Fruit fly (Drosophila melanogaster) whole organism, prepupa: ENCODE results near the gene CG34297.
A peak's percentile ranks its signal among the peaks of the same experiment; 100 is the strongest.

Source experiments
- Blimp-1 ChIP-seq: fragments of 200-800 bp; sonication (Bioruptor generic); optimal IDR thresholded peaks from 3 replicates; lab custom pipeline; 2017; ENCODE audit warnings: missing biosample characterization, missing genetic modification characterization, mild to moderate bottlenecking, moderate library complexity, missing genetic modification reagents
- CG10631 ChIP-seq: fragments of 200-800 bp; sonication (Bioruptor generic); optimal IDR thresholded peaks from 2 replicates; lab custom pipeline; 2016; ENCODE audit warnings: missing biosample characterization, missing genetic modification characterization
- CG10669 ChIP-seq: fragments of 200-800 bp; sonication (Bioruptor generic); optimal IDR thresholded peaks from 3 replicates; lab custom pipeline; 2018; ENCODE audit warnings: missing biosample characterization, mild to moderate bottlenecking, missing genetic modification characterization, moderate library complexity
- CG11902 ChIP-seq: fragments of 200-800 bp; sonication (Bioruptor generic); optimal IDR thresholded peaks from 3 replicates; lab custom pipeline; 2016; ENCODE audit warnings: missing biosample characterization, missing genetic modification characterization
- CG15336 ChIP-seq: fragments of 200-800 bp; sonication (Bioruptor generic); IDR thresholded peaks from 2 replicates; pipeline ENCODE4 v1.3.6; 2022; ENCODE audit warnings: missing biosample characterization, missing genetic modification characterization
- CG16779 ChIP-seq: fragments of 200-800 bp; sonication (Bioruptor generic); optimal IDR thresholded peaks from 3 replicates; lab custom pipeline; 2017; ENCODE audit warnings: missing biosample characterization, mild to moderate bottlenecking, missing genetic modification characterization
- CG3032 ChIP-seq: fragments of 200-800 bp; optimal IDR thresholded peaks from 2 replicates; lab custom pipeline; 2019; ENCODE audit warnings: missing biosample characterization, mild to moderate bottlenecking, missing genetic modification characterization, moderate library complexity
- CG31627 ChIP-seq: fragments of 200-800 bp; sonication (Bioruptor generic); optimal IDR thresholded peaks from 3 replicates; lab custom pipeline; 2016; ENCODE audit warnings: missing biosample characterization, missing genetic modification characterization
- CG34406 ChIP-seq: fragments of 200-800 bp; sonication (Bioruptor generic); optimal IDR thresholded peaks from 3 replicates; lab custom pipeline; 2016; ENCODE audit warnings: missing biosample characterization, missing genetic modification characterization
- CG3919 ChIP-seq: fragments of 200-800 bp; sonication (Bioruptor generic); optimal IDR thresholded peaks from 3 replicates; lab custom pipeline; 2016; ENCODE audit warnings: missing biosample characterization, missing genetic modification characterization
- CG4318 ChIP-seq: fragments of 200-800 bp; sonication (Bioruptor generic); optimal IDR thresholded peaks from 3 replicates; lab custom pipeline; 2017; ENCODE audit warnings: missing biosample characterization, mild to moderate bottlenecking, missing genetic modification characterization
- CG6276 ChIP-seq: fragments of 200-800 bp; sonication (Bioruptor generic); optimal IDR thresholded peaks from 2 replicates; lab custom pipeline; 2017; ENCODE audit warnings: missing biosample characterization, mild to moderate bottlenecking, missing genetic modification characterization
- CG6792 ChIP-seq: fragments of 200-800 bp; sonication (Bioruptor generic); optimal IDR thresholded peaks from 3 replicates; lab custom pipeline; 2016; ENCODE audit warnings: missing biosample characterization, missing genetic modification characterization
- CG6808 ChIP-seq: fragments of 200-800 bp; sonication (Bioruptor generic); optimal IDR thresholded peaks from 3 replicates; lab custom pipeline; 2017; ENCODE audit warnings: missing biosample characterization, missing genetic modification characterization, mild to moderate bottlenecking, moderate library complexity, missing genetic modification reagents
- CG6854 ChIP-seq: fragments of 200-800 bp; sonication (Bioruptor generic); optimal IDR thresholded peaks from 2 replicates; lab custom pipeline; 2017; ENCODE audit warnings: missing biosample characterization, mild to moderate bottlenecking, missing genetic modification characterization
- CG7368 ChIP-seq: fragments of 200-800 bp; sonication (Bioruptor generic); optimal IDR thresholded peaks from 3 replicates; lab custom pipeline; 2016; ENCODE audit warnings: missing biosample characterization, missing genetic modification characterization
- CG8119 ChIP-seq: fragments of 200-800 bp; sonication (Bioruptor generic); IDR thresholded peaks from 3 replicates; pipeline ENCODE4 v1.3.6; 2022; ENCODE audit warnings: missing biosample characterization, missing genetic modification characterization
- Eip75B ChIP-seq: fragments of 200-800 bp; sonication (Bioruptor generic); optimal IDR thresholded peaks from 3 replicates; lab custom pipeline; 2016; ENCODE audit warnings: missing biosample characterization, missing genetic modification characterization
- Eip78C ChIP-seq: fragments of 200-800 bp; sonication (Bioruptor generic); peaks from one replicate; lab custom pipeline; 2016; ENCODE audit warnings: missing biosample characterization, missing genetic modification characterization
- Ets21C ChIP-seq: fragments of 200-800 bp; sonication (Bioruptor generic); optimal IDR thresholded peaks from 3 replicates; lab custom pipeline; 2016; ENCODE audit warnings: missing biosample characterization, missing genetic modification characterization
- Gug ChIP-seq: fragments of 200-800 bp; sonication (Bioruptor generic); IDR thresholded peaks from 2 replicates; pipeline ENCODE4 v1.3.6; 2022; ENCODE audit warnings: missing biosample characterization, missing genetic modification characterization
- Hr4 ChIP-seq: fragments of 200-800 bp; sonication (Bioruptor generic); optimal IDR thresholded peaks from 3 replicates; lab custom pipeline; 2016; ENCODE audit warnings: missing biosample characterization, missing genetic modification characterization
- Lpt ChIP-seq: fragments of 200-800 bp; sonication (Bioruptor generic); optimal IDR thresholded peaks from 3 replicates; lab custom pipeline; 2016; ENCODE audit warnings: missing biosample characterization, missing genetic modification characterization
- Smox ChIP-seq: fragments of 200-800 bp; sonication (Bioruptor generic); optimal IDR thresholded peaks from 3 replicates; lab custom pipeline; 2016; ENCODE audit warnings: missing biosample characterization, missing genetic modification characterization
- Sox102F ChIP-seq: fragments of 200-800 bp; sonication (Bioruptor generic); optimal IDR thresholded peaks from 2 replicates; lab custom pipeline; 2016; ENCODE audit warnings: missing biosample characterization, mild to moderate bottlenecking, missing genetic modification characterization
- Sox15 ChIP-seq: fragments of 200-800 bp; sonication (Bioruptor generic); optimal IDR thresholded peaks from 3 replicates; lab custom pipeline; 2016; ENCODE audit warnings: missing biosample characterization, missing genetic modification characterization
- achi ChIP-seq: fragments of 200-800 bp; sonication (Bioruptor generic); optimal IDR thresholded peaks from 3 replicates; lab custom pipeline; 2016; ENCODE audit warnings: missing biosample characterization, missing genetic modification characterization
- dac ChIP-seq: fragments of 200-800 bp; sonication (Bioruptor generic); optimal IDR thresholded peaks from 2 replicates; lab custom pipeline; 2017; ENCODE audit warnings: missing biosample characterization, mild to moderate bottlenecking, missing genetic modification characterization
- esn ChIP-seq: fragments of 200-800 bp; sonication (Bioruptor generic); optimal IDR thresholded peaks from 2 replicates; lab custom pipeline; 2016; ENCODE audit warnings: missing biosample characterization, mild to moderate bottlenecking, missing genetic modification characterization, moderate library complexity
- fd59A ChIP-seq: fragments of 200-800 bp; sonication (Bioruptor generic); optimal IDR thresholded peaks from 2 replicates; lab custom pipeline; 2017; ENCODE audit warnings: missing biosample characterization, mild to moderate bottlenecking, missing genetic modification characterization, missing genetic modification reagents
- fkh ChIP-seq: fragments of 200-800 bp; sonication (Bioruptor generic); optimal IDR thresholded peaks from 3 replicates; lab custom pipeline; 2017; ENCODE audit warnings: missing biosample characterization, mild to moderate bottlenecking, missing genetic modification characterization, moderate library complexity
- lz ChIP-seq: fragments of 200-800 bp; sonication (Bioruptor generic); optimal IDR thresholded peaks from 3 replicates; lab custom pipeline; 2016; ENCODE audit warnings: missing biosample characterization, missing genetic modification characterization
- net ChIP-seq: fragments of 200-800 bp; sonication (Bioruptor generic); optimal IDR thresholded peaks from 3 replicates; lab custom pipeline; 2016; ENCODE audit warnings: missing biosample characterization, missing genetic modification characterization
- pdm3 ChIP-seq: fragments of 200-800 bp; sonication (Bioruptor generic); optimal IDR thresholded peaks from 3 replicates; lab custom pipeline; 2016; ENCODE audit warnings: missing biosample characterization, missing genetic modification characterization
- spab ChIP-seq: fragments of 200-800 bp; sonication (Bioruptor generic); optimal IDR thresholded peaks from 2 replicates; lab custom pipeline; 2017; ENCODE audit warnings: missing biosample characterization, mild to moderate bottlenecking, missing genetic modification characterization, missing genetic modification reagents
- svp ChIP-seq: fragments of 200-800 bp; sonication (Bioruptor generic); peaks from one replicate; lab custom pipeline; 2016; ENCODE audit warnings: missing biosample characterization, missing genetic modification characterization
- topi ChIP-seq: fragments of 200-800 bp; sonication (Bioruptor generic); optimal IDR thresholded peaks from 3 replicates; lab custom pipeline; 2016; ENCODE audit warnings: missing biosample characterization, missing genetic modification characterization

The CG34297 gene

DNA sequence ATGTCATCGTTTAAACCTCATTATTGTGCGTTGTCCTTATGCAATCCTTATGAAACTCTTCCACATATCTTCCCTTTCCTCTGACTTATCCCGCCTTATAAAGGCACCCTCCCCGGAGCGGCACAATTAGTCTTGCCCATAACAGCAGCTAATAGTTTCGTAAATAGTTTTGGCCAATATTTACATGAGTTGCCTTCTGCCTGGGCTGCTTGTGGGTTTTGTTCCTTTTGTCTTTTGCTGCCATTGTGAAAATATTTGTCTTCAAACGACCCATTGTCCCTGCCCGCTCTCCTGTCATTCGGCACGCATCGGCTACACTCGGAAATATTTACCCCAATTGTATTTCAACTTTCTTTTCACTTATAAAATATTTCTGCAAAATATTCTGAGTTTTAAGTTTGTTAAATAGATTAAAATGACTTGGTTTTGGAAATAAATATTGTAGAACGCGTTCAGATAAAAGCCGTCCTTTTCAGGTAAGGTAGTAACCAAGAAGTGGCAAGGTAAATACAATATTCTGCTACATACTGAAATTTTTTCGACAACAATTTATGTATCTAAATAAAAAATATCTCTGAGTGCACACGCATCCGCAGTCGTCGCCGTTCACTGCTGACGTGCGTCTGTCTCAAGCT lies 24.2 kb downstream of the CG34297 start (continued):
- TF ChIP-seq CG34406 (GFP tag; lab: Kevin White, UChicago): no peak
- peak; percentile 58 for TF ChIP-seq svp (GFP tag; lab: Kevin White, UChicago)
- peak; percentile 4 for TF ChIP-seq CG6808 (GFP tag; lab: Kevin White, UChicago)
- no peak for TF ChIP-seq CG11902 (GFP tag; lab: Kevin White, UChicago)
- TF ChIP-seq Hr4: peak; percentile 21
- TF ChIP-seq lz (GFP tag; lab: Kevin White, UChicago): no peak
- TF ChIP-seq CG4318 (GFP tag; lab: Kevin White, UChicago): no peak
- no peak for TF ChIP-seq Smox
- TF ChIP-seq CG6792: no peak
- TF ChIP-seq Ets21C (GFP tag; lab: Kevin White, UChicago): no peak
- no peak for TF ChIP-seq Blimp-1 (GFP tag; lab: Kevin White, UChicago)
- TF ChIP-seq Lpt (GFP tag; lab: Kevin White, UChicago): no peak
- no peak for TF ChIP-seq topi
- TF ChIP-seq CG10669 (GFP tag; lab: Kevin White, UChicago): peak; percentile 23
- TF ChIP-seq CG3919 (GFP tag; lab: Kevin White, UChicago): peak; percentile 1
- no peak for TF ChIP-seq fd59A (GFP tag; lab: Kevin White, UChicago)

DNA sequence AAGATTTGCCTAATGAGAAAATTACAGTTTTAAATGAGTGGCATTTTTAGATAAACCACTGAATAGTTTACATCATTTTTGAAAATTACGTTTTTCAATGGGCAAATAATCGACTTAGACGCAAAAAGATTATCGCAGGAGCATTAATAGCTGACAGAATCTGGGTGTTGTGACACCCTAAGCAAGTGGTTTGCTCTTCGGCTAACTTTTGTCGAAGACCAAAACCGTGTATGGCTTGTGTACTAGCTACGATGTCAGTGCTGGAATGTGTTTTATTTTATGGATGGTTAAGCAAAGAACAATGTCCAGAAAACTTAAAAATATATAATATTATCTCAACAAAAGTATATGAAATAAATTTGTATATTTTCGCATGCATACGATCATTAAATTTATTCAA lies 38.9 kb downstream of the CG34297 start:
- no peak for TF ChIP-seq pdm3 (GFP tag; lab: Kevin White, UChicago)
- TF ChIP-seq, all 60 proteins: peak for 0

- no peak for TF ChIP-seq CG16779
- no peak for TF ChIP-seq Gug (GFP tag; lab: Robert Waterston, UW)
- TF ChIP-seq spab (GFP tag; lab: Kevin White, UChicago): no peak
- no peak for TF ChIP-seq net (GFP tag; lab: Kevin White, UChicago)
- TF ChIP-seq CG10669 (GFP tag; lab: Kevin White, UChicago): no peak
- TF ChIP-seq CG7368 (GFP tag; lab: Kevin White, UChicago): no peak
- no peak for TF ChIP-seq topi
- no peak for TF ChIP-seq fkh
- TF ChIP-seq Eip78C (GFP tag; lab: Kevin White, UChicago): no peak
- no peak for TF ChIP-seq CG4318 (GFP tag; lab: Kevin White, UChicago)
- no peak for TF ChIP-seq esn
- TF ChIP-seq dac (GFP tag; lab: Kevin White, UChicago): no peak
- TF ChIP-seq, all 60 proteins: peak for 0
These were observed 41.5 kb downstream of the CG34297 start for dm6 chr3R:6706327-6706726.

dm6 chr3R:6703784-6704183 lies 44.0 kb downstream of the CG34297 start, which contains the start of gene Ccp84Aa:
Ccp84Aa (plus strand) TSS chr3R:6704084.
- no peak for TF ChIP-seq Gug (GFP tag; lab: Robert Waterston, UW)
- no peak for TF ChIP-seq CG3032 (tag; lab: Kevin White, UChicago)
- TF ChIP-seq Sox15 (GFP tag; lab: Kevin White, UChicago): no peak
- TF ChIP-seq CG6854: no peak
- TF ChIP-seq CG11902 (GFP tag; lab: Kevin White, UChicago): no peak
- no peak for TF ChIP-seq achi (GFP tag; lab: Kevin White, UChicago)
- TF ChIP-seq esn: no peak
- no peak for TF ChIP-seq Sox102F (GFP tag; lab: Kevin White, UChicago)
- TF ChIP-seq CG6792: no peak
- TF ChIP-seq CG10631 (GFP tag; lab: Kevin White, UChicago): no peak
- TF ChIP-seq CG8119: no peak
- TF ChIP-seq CG10669 (GFP tag; lab: Kevin White, UChicago): no peak
- no peak for TF ChIP-seq fkh

DNA sequence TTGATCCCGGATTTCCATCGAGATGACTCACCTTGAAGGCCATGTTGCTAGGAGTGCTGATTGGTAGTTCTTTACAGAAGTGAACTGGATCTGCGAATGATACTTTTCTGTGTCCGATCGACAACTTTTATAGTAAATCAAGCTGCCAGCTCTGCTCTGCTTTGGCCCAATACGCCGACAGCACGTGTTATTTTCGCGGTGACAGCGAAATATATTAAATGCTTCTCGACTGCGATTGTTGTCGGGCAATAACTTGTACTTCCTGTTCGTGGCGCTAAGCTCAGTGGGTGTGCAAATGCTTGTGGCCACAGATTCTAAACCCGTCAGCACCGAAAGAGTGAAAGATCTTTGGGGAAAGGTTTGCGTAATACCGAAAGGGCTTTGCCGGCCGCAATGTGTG lies 45.0 kb downstream of the CG34297 start, which contains the start of gene Ccp84Ab:
Gene Ccp84Ab (minus strand): TSS at position 101 of the 400 bp plus-strand sequence.
- TF ChIP-seq CG15336 (no peak), Eip75B (no peak), Gug (GFP tag; lab: Robert Waterston, UW) (no peak), Sox102F (GFP tag; lab: Kevin White, UChicago) (no peak), CG10669 (GFP tag; lab: Kevin White, UChicago) (no peak), CG6276 (GFP tag; lab: Kevin White, UChicago) (no peak), CG31627 (GFP tag; lab: Kevin White, UChicago) (no peak)
